2 fruit fly cellular contexts compared by ENCODE assay signal in genomic region chr3R:30718442-30718841, dm6.
TF ChIP-seq lines count a peak whose summit lies in the region.

No protein-coding gene starts in this region.

- TF ChIP-seq CTCF in whole organism, embryonic (GFP tag; optimal IDR thresholded peaks at IDR 0.05; lab: Kevin White, UChicago): no peak

TF ChIP-seq in whole organism, embryonic, 481 proteins besides CTCF, POLR2A, EP300 and RAD21 (continues in another document):
- no peak for TF ChIP-seq fd102C (GFP tag; optimal IDR thresholded peaks at IDR 0.05; lab: Kevin White, UChicago)
- TF ChIP-seq Doc2 (GFP tag; IDR thresholded peaks at IDR 0.05; lab: Robert Waterston, UW): no peak
- no peak for TF ChIP-seq bab2 (GFP tag; optimal IDR thresholded peaks at IDR 0.05; lab: Kevin White, UChicago)
- no peak for TF ChIP-seq croc (GFP tag; conservative IDR thresholded peaks at IDR 0.05; lab: Robert Waterston, UW)
- peak; percentile 39 for TF ChIP-seq CG4424 (GFP tag; optimal IDR thresholded peaks at IDR 0.05; lab: Kevin White, UChicago)
- TF ChIP-seq CG10321 (GFP tag; IDR thresholded peaks at IDR 0.05; lab: Robert Waterston, UW): no peak
- TF ChIP-seq danr (GFP tag; IDR thresholded peaks at IDR 0.05; lab: Robert Waterston, UW): 0 out of 2 replicates have a peak, but pooled peaks have one; percentile 15
- no peak for TF ChIP-seq BtbVII (GFP tag; optimal IDR thresholded peaks at IDR 0.05; lab: Kevin White, UChicago)
- TF ChIP-seq CG31388 (GFP tag; optimal IDR thresholded peaks at IDR 0.05; lab: Kevin White, UChicago): no peak
- TF ChIP-seq CrebB (tag; optimal IDR thresholded peaks at IDR 0.05; lab: Kevin White, UChicago): no peak
- TF ChIP-seq jing (GFP tag; optimal IDR thresholded peaks at IDR 0.05; lab: Kevin White, UChicago): no peak
- no peak for TF ChIP-seq pan (optimal IDR thresholded peaks at IDR 0.05; lab: Kevin White, UChicago)
- peak in 1 of 2 experiments; percentile 15 for TF ChIP-seq pan (GFP tag; optimal IDR thresholded peaks at IDR 0.05 in 1 of 2, IDR thresholded peaks at IDR 0.05 in 1 of 2)
- TF ChIP-seq klu (GFP tag; IDR thresholded peaks at IDR 0.05; lab: Robert Waterston, UW): no peak
- TF ChIP-seq gsb-n (tag; optimal IDR thresholded peaks at IDR 0.05; lab: Kevin White, UChicago): peak; percentile 31
- TF ChIP-seq bowl (GFP tag; IDR thresholded peaks at IDR 0.05; lab: Robert Waterston, UW): no peak
- TF ChIP-seq CG10209 (GFP tag; optimal IDR thresholded peaks at IDR 0.05; lab: Kevin White, UChicago): no peak
- no peak for TF ChIP-seq CG15073 (GFP tag; optimal IDR thresholded peaks at IDR 0.05; lab: Kevin White, UChicago)
- no peak for TF ChIP-seq CG18476 (GFP tag; optimal IDR thresholded peaks at IDR 0.05; lab: Kevin White, UChicago)
- TF ChIP-seq CG6813 (GFP tag; optimal IDR thresholded peaks at IDR 0.05; lab: Kevin White, UChicago): no peak
- TF ChIP-seq CG4854 (GFP tag; optimal IDR thresholded peaks at IDR 0.05; lab: Kevin White, UChicago): no peak
- no peak for TF ChIP-seq en (GFP tag; optimal IDR thresholded peaks at IDR 0.05; lab: Kevin White, UChicago)
- TF ChIP-seq schlank (tag; optimal IDR thresholded peaks at IDR 0.05; lab: Kevin White, UChicago): no peak
- TF ChIP-seq Vsx1 (GFP tag; optimal IDR thresholded peaks at IDR 0.05; lab: Kevin White, UChicago): no peak
- TF ChIP-seq oc (tag; optimal IDR thresholded peaks at IDR 0.05; lab: Kevin White, UChicago): peak; percentile 45
- no peak for TF ChIP-seq kni (GFP tag; optimal IDR thresholded peaks at IDR 0.05; lab: Kevin White, UChicago)
- TF ChIP-seq pita (GFP tag; optimal IDR thresholded peaks at IDR 0.05; lab: Kevin White, UChicago): no peak
- no peak for TF ChIP-seq onecut (GFP tag; IDR thresholded peaks at IDR 0.05; lab: Robert Waterston, UW)
- TF ChIP-seq cad (GFP tag; optimal IDR thresholded peaks at IDR 0.05; lab: Kevin White, UChicago): no peak
- TF ChIP-seq CG15479 (GFP tag; optimal IDR thresholded peaks at IDR 0.05; lab: Kevin White, UChicago): no peak
- no peak for TF ChIP-seq MBD-R2 (GFP tag; IDR thresholded peaks at IDR 0.05; lab: Robert Waterston, UW)
- no peak for TF ChIP-seq CG8478 (optimal IDR thresholded peaks at IDR 0.05; lab: Kevin White, UChicago)
- no peak for TF ChIP-seq CG30431 (GFP tag; optimal IDR thresholded peaks at IDR 0.05; lab: Kevin White, UChicago)
- no peak for TF ChIP-seq CG10959 (GFP tag; IDR thresholded peaks at IDR 0.05; lab: Robert Waterston, UW)
- no peak for TF ChIP-seq CG13624 (GFP tag; optimal IDR thresholded peaks at IDR 0.05; lab: Kevin White, UChicago)
- no peak for TF ChIP-seq Ravus (GFP tag; IDR thresholded peaks at IDR 0.05; lab: Robert Waterston, UW)
- no peak for TF ChIP-seq CG14965 (GFP tag; optimal IDR thresholded peaks at IDR 0.05; lab: Kevin White, UChicago; ENCODE audit: borderline replicate concordance)
- TF ChIP-seq nmo (GFP tag; optimal IDR thresholded peaks at IDR 0.05; lab: Kevin White, UChicago): peak; percentile 43
- peak; percentile 44; the same call in 1 of the 2 replicates for TF ChIP-seq Awh (GFP tag; IDR thresholded peaks at IDR 0.05; lab: Robert Waterston, UW)
- TF ChIP-seq CG4617 (GFP tag; optimal IDR thresholded peaks at IDR 0.05; lab: Kevin White, UChicago; ENCODE audit: borderline replicate concordance): no peak
- no peak for TF ChIP-seq fd64A (GFP tag; optimal IDR thresholded peaks at IDR 0.05; lab: Kevin White, UChicago)
- TF ChIP-seq H2.0 (GFP tag; IDR thresholded peaks at IDR 0.05; lab: Robert Waterston, UW): peak; percentile 54
- peak; percentile 7 for TF ChIP-seq CG4820 (GFP tag; optimal IDR thresholded peaks at IDR 0.05; lab: Kevin White, UChicago)
- no peak for TF ChIP-seq kay (GFP tag; optimal IDR thresholded peaks at IDR 0.05; lab: Kevin White, UChicago)
- 0 out of 3 replicates have a peak, but pooled peaks have one; percentile 29 for TF ChIP-seq Optix (GFP tag; IDR thresholded peaks at IDR 0.05; lab: Robert Waterston, UW)
- no peak for TF ChIP-seq knrl (GFP tag; IDR thresholded peaks at IDR 0.05; lab: Robert Waterston, UW; ENCODE audit: partially characterized antibody)
- TF ChIP-seq CG18011 (GFP tag; optimal IDR thresholded peaks at IDR 0.05; lab: Kevin White, UChicago): no peak

TF ChIP-seq in whole organism, prepupa, 60 proteins besides CTCF, POLR2A, EP300 and RAD21:
- TF ChIP-seq Gug (GFP tag; IDR thresholded peaks at IDR 0.05; lab: Robert Waterston, UW): no peak
- TF ChIP-seq Blimp-1 (GFP tag; optimal IDR thresholded peaks at IDR 0.05; lab: Kevin White, UChicago): no peak
- no peak for TF ChIP-seq svp (GFP tag; lab: Kevin White, UChicago)
- TF ChIP-seq Eip78C (GFP tag; lab: Kevin White, UChicago): peak; percentile 6
- TF ChIP-seq CG4318 (GFP tag; optimal IDR thresholded peaks at IDR 0.05; lab: Kevin White, UChicago): no peak

Comparison
In these comparisons a context has a peak if more than half of its experiments do, and no peak if none do; other contexts are left out.
1. Of the 7 proteins assayed by ChIP-seq in both whole organism, embryonic and whole organism, prepupa: peak only in whole organism, embryonic: Blimp-1, Gug and Sox102F; only in whole organism, prepupa: none; in both: none; in neither: 4.